Worm (Caenorhabditis elegans) whole organism, late embryonic: ENCODE measurements around the gene acp-5.

Source experiments
- F13H6.1 ChIP-seq: sonication (generic microtip); optimal IDR thresholded peaks from 2 replicates; lab custom pipeline; 2016; ENCODE audit warnings: missing genetic modification characterization, missing compliant biosample characterization
- K02D7.2 ChIP-seq: sonication (generic microtip); optimal IDR thresholded peaks from 2 replicates; lab custom pipeline; 2017; ENCODE audit warnings: mild to moderate bottlenecking, missing genetic modification characterization, missing compliant biosample characterization
- Y22D7AL.16 ChIP-seq: sonication (generic microtip); optimal IDR thresholded peaks from 2 replicates; lab custom pipeline; 2016; ENCODE audit warnings: missing genetic modification characterization, missing compliant biosample characterization
- ahr-1 ChIP-seq: sonication (generic microtip); optimal IDR thresholded peaks from 2 replicates; lab custom pipeline; 2016; ENCODE audit warnings: missing genetic modification characterization, missing compliant biosample characterization
- ceh-14 ChIP-seq: sonication (generic microtip); optimal IDR thresholded peaks from 2 replicates; lab custom pipeline; 2016; ENCODE audit warnings: missing genotype, missing genetic modification characterization, missing compliant biosample characterization
- ceh-18 ChIP-seq: sonication (generic microtip); optimal IDR thresholded peaks from 2 replicates; lab custom pipeline; 2016; ENCODE audit warnings: missing genetic modification characterization, missing compliant biosample characterization
- ceh-2 ChIP-seq: sonication (generic microtip); optimal IDR thresholded peaks from 2 replicates; lab custom pipeline; 2016; ENCODE audit warnings: missing genotype, missing genetic modification characterization, missing compliant biosample characterization
- ceh-34 ChIP-seq: sonication (generic microtip); optimal IDR thresholded peaks from 2 replicates; lab custom pipeline; 2016; ENCODE audit warnings: mild to moderate bottlenecking, missing genetic modification characterization, missing compliant biosample characterization
- ceh-45 ChIP-seq: fragments of 200-800 bp; sonication (Bioruptor generic); IDR thresholded peaks from 2 replicates; pipeline ENCODE4 v1.3.6; 2022; ENCODE audit warnings: missing genetic modification reagents, missing genetic modification characterization, missing compliant biosample characterization
- ceh-48 ChIP-seq: sonication (generic microtip); optimal IDR thresholded peaks from 2 replicates; lab custom pipeline; 2016; ENCODE audit warnings: missing genetic modification characterization, inconsistent platforms, missing compliant biosample characterization
- che-1 ChIP-seq: sonication (generic microtip); optimal IDR thresholded peaks from 2 replicates; lab custom pipeline; 2016; ENCODE audit warnings: mild to moderate bottlenecking, missing genetic modification characterization, missing compliant biosample characterization
- dmd-4 ChIP-seq: sonication (generic microtip); optimal IDR thresholded peaks from 2 replicates; lab custom pipeline; 2016; ENCODE audit warnings: borderline replicate concordance, missing genetic modification characterization, missing compliant biosample characterization
- dve-1 ChIP-seq: sonication (generic microtip); optimal IDR thresholded peaks from 2 replicates; lab custom pipeline; 2017; ENCODE audit warnings: antibody characterized with exemption, mild to moderate bottlenecking, missing genetic modification characterization, missing compliant biosample characterization
- elt-2 ChIP-seq: sonication (generic microtip); optimal IDR thresholded peaks from 2 replicates; lab custom pipeline; 2016; ENCODE audit warnings: missing genetic modification reagents, missing genetic modification characterization, missing compliant biosample characterization
- elt-4 ChIP-seq: sonication (generic microtip); optimal IDR thresholded peaks from 2 replicates; lab custom pipeline; 2016; ENCODE audit warnings: missing genetic modification characterization, missing compliant biosample characterization
- fax-1 ChIP-seq: sonication (generic microtip); optimal IDR thresholded peaks from 2 replicates; lab custom pipeline; 2016; ENCODE audit warnings: missing genotype, missing genetic modification characterization, missing compliant biosample characterization
- fkh-6 ChIP-seq: sonication (generic microtip); optimal IDR thresholded peaks from 2 replicates; lab custom pipeline; 2016; ENCODE audit warnings: missing genetic modification characterization, missing compliant biosample characterization
- gmeb-2 ChIP-seq: sonication (generic microtip); optimal IDR thresholded peaks from 2 replicates; lab custom pipeline; 2016; ENCODE audit warnings: missing genetic modification characterization, inconsistent platforms, missing compliant biosample characterization
- hlh-13 ChIP-seq: fragments of 200-800 bp; sonication (Bioruptor generic); optimal IDR thresholded peaks from 2 replicates; lab custom pipeline; 2018; ENCODE audit warnings: mild to moderate bottlenecking, missing genetic modification characterization, missing compliant biosample characterization
- hlh-15 ChIP-seq: sonication (generic microtip); optimal IDR thresholded peaks from 2 replicates; lab custom pipeline; 2016; ENCODE audit warnings: missing genetic modification characterization, missing compliant biosample characterization
- hlh-6 ChIP-seq: sonication (generic microtip); optimal IDR thresholded peaks from 2 replicates; lab custom pipeline; 2016; ENCODE audit warnings: missing genotype, missing genetic modification characterization, missing compliant biosample characterization
- madf-2 ChIP-seq: sonication (generic microtip); optimal IDR thresholded peaks from 2 replicates; lab custom pipeline; 2017; ENCODE audit warnings: missing genetic modification characterization, missing compliant biosample characterization
- nhr-232 ChIP-seq: sonication (generic microtip); optimal IDR thresholded peaks from 2 replicates; lab custom pipeline; 2016; ENCODE audit warnings: missing genetic modification characterization, missing compliant biosample characterization
- npax-4 ChIP-seq: sonication (generic microtip); optimal IDR thresholded peaks from 2 replicates; lab custom pipeline; 2016; ENCODE audit warnings: missing genetic modification characterization, missing compliant biosample characterization
- pha-4 ChIP-seq: fragments of 150-350 bp; optimal IDR thresholded peaks from 2 replicates; lab custom pipeline; 2018; ENCODE audit warnings: missing biosample characterization, missing genetic modification reagents, missing genetic modification characterization
- rnt-1 ChIP-seq: sonication (generic microtip); optimal IDR thresholded peaks from 2 replicates; lab custom pipeline; 2016; ENCODE audit warnings: missing genetic modification characterization, missing compliant biosample characterization
- sdc-2 ChIP-seq: sonication (generic microtip); optimal IDR thresholded peaks from 2 replicates; lab custom pipeline; 2016; ENCODE audit warnings: missing genotype, missing genetic modification characterization, missing compliant biosample characterization
- sox-4 ChIP-seq: sonication (generic microtip); optimal IDR thresholded peaks from 2 replicates; lab custom pipeline; 2017; ENCODE audit warnings: mild to moderate bottlenecking, missing genetic modification characterization, inconsistent platforms, missing compliant biosample characterization
- syd-9 ChIP-seq: sonication (generic microtip); optimal IDR thresholded peaks from 2 replicates; lab custom pipeline; 2016; ENCODE audit warnings: mild to moderate bottlenecking, missing genetic modification characterization, moderate library complexity, missing compliant biosample characterization
- tbx-2 ChIP-seq: sonication (generic microtip); optimal IDR thresholded peaks from 2 replicates; lab custom pipeline; 2016; ENCODE audit warnings: missing genetic modification characterization, missing compliant biosample characterization
- tbx-7 ChIP-seq: sonication (generic microtip); optimal IDR thresholded peaks from 2 replicates; lab custom pipeline; 2016; ENCODE audit warnings: missing genotype, missing genetic modification characterization, missing compliant biosample characterization
- ttx-3 ChIP-seq: sonication (generic microtip); optimal IDR thresholded peaks from 2 replicates; lab custom pipeline; 2016; ENCODE audit warnings: missing genetic modification reagents, missing genetic modification characterization, missing compliant biosample characterization
- unc-55 ChIP-seq: sonication (generic microtip); optimal IDR thresholded peaks from 2 replicates; lab custom pipeline; 2017; ENCODE audit warnings: missing biosample characterization, missing genetic modification reagents, missing genetic modification characterization
- zip-5 ChIP-seq: sonication (generic microtip); optimal IDR thresholded peaks from 2 replicates; lab custom pipeline; 2016; ENCODE audit warnings: missing genetic modification characterization, missing compliant biosample characterization
- ztf-16 ChIP-seq: sonication (generic microtip); optimal IDR thresholded peaks from 2 replicates; lab custom pipeline; 2017; ENCODE audit warnings: missing genetic modification characterization, missing compliant biosample characterization

acp-5 gene

ce11 chrX:5834581-5835481, 5.6 kb downstream of the acp-5 start, which contains the start of gene F13D11.4:
Gene F13D11.4 (minus strand): TSS chrX:5834805.
- TF ChIP-seq zip-5 (tag; lab: Kevin White, UChicago), result no peak
- no peak for TF ChIP-seq ceh-45 (GFP tag; lab: Robert Waterston, UW)
- TF ChIP-seq tbx-7 (tag; lab: Kevin White, UChicago), result no peak
- TF ChIP-seq ceh-48 (tag; lab: Kevin White, UChicago), result no peak
- TF ChIP-seq madf-2, result no peak
- no peak for TF ChIP-seq ttx-3 (tag; lab: Kevin White, UChicago)
- TF ChIP-seq rnt-1 (tag; lab: Kevin White, UChicago), result no peak
- no peak for TF ChIP-seq ceh-18 (tag; lab: Kevin White, UChicago)
- no peak for TF ChIP-seq syd-9 (tag; lab: Kevin White, UChicago)
- TF ChIP-seq che-1, result no peak
- no peak for TF ChIP-seq pha-4 (tag; lab: Kevin White, UChicago)
- TF ChIP-seq sox-4 (tag; lab: Kevin White, UChicago), result no peak
- no peak for TF ChIP-seq K02D7.2
- no peak for TF ChIP-seq hlh-15
- no peak for TF ChIP-seq hlh-6
- TF ChIP-seq npax-4 (tag; lab: Kevin White, UChicago), result no peak
- TF ChIP-seq Y22D7AL.16 (tag; lab: Kevin White, UChicago), result no peak

ce11 chrX:5836527-5836926, 7.3 kb downstream of the acp-5 start:
- no peak for TF ChIP-seq ceh-48 (tag; lab: Kevin White, UChicago)
- TF ChIP-seq ceh-2, result no peak
- no peak for TF ChIP-seq nhr-232
- TF ChIP-seq fkh-6 (tag; lab: Kevin White, UChicago), result no peak
- TF ChIP-seq ttx-3 (tag; lab: Kevin White, UChicago), result no peak
- TF ChIP-seq sox-4 (tag; lab: Kevin White, UChicago), result no peak
- no peak for TF ChIP-seq hlh-13 (GFP tag; lab: Kevin White, UChicago)
- no peak for TF ChIP-seq hlh-15
- no peak for TF ChIP-seq gmeb-2 (tag; lab: Kevin White, UChicago)
- TF ChIP-seq zip-5 (tag; lab: Kevin White, UChicago), result no peak
- TF ChIP-seq sdc-2 (tag; lab: Kevin White, UChicago), result no peak
- no peak for TF ChIP-seq ceh-14 (tag; lab: Kevin White, UChicago)
- TF ChIP-seq dve-1 (tag; lab: Kevin White, UChicago), result no peak

ce11 chrX:5837035-5837434, 7.8 kb downstream of the acp-5 start:
- TF ChIP-seq unc-55 (peak; percentile 60), ahr-1 (no peak), fax-1 (no peak)

ce11 chrX:5839143-5839542, 9.9 kb downstream of the acp-5 start:
- TF ChIP-seq ztf-16 (tag; lab: Kevin White, UChicago), result no peak
- TF ChIP-seq hlh-13 (GFP tag; lab: Kevin White, UChicago), result no peak
- no peak for TF ChIP-seq ceh-34
- no peak for TF ChIP-seq pha-4 (tag; lab: Kevin White, UChicago)
- no peak for TF ChIP-seq F13H6.1
- no peak for TF ChIP-seq ceh-45 (GFP tag; lab: Robert Waterston, UW)
- TF ChIP-seq dmd-4, result no peak
- TF ChIP-seq Y22D7AL.16 (tag; lab: Kevin White, UChicago), result no peak
- no peak for TF ChIP-seq hlh-6

- TF ChIP-seq fkh-6 (tag; lab: Kevin White, UChicago) (no peak), elt-2 (tag; lab: Kevin White, UChicago) (peak; percentile 30), tbx-2 (tag; lab: Kevin White, UChicago) (no peak), gmeb-2 (tag; lab: Kevin White, UChicago) (no peak), elt-4 (tag; lab: Kevin White, UChicago) (no peak), dve-1 (tag; lab: Kevin White, UChicago) (peak; percentile 16)
These were observed 10.4 kb downstream of the acp-5 start, which contains the start of gene dct-11 for ce11 chrX:5839643-5840042. Gene dct-11 (minus strand): TSS chrX:5839778.
